Fruit fly (Drosophila melanogaster) whole organism, embryonic: Measurements from ENCODE around the gene sxe2.

ENCODE experiments used
- C15 ChIP-seq: fragments of 200-800 bp; sonication (Bioruptor generic); IDR thresholded peaks from 3 replicates; pipeline ENCODE4 v1.3.6; 2022; ENCODE audit warnings: missing biosample characterization, missing genetic modification characterization
- CG10147 ChIP-seq: fragments of 200-800 bp; sonication (Bioruptor generic); optimal IDR thresholded peaks from 2 replicates; lab custom pipeline; 2019; ENCODE audit warnings: missing biosample characterization, mild to moderate bottlenecking, missing genetic modification characterization, moderate library complexity
- CG10274 ChIP-seq: fragments of 200-800 bp; sonication (Bioruptor generic); optimal IDR thresholded peaks from 3 replicates; lab custom pipeline; 2017; ENCODE audit warnings: missing biosample characterization, mild to moderate bottlenecking, missing genetic modification characterization
- CG10462 ChIP-seq: fragments of 200-800 bp; sonication (Bioruptor generic); optimal IDR thresholded peaks from 2 replicates; lab custom pipeline; 2016; ENCODE audit warnings: missing biosample characterization, missing genetic modification characterization
- CG15073 ChIP-seq: fragments of 200-800 bp; sonication (Bioruptor generic); optimal IDR thresholded peaks from 2 replicates; lab custom pipeline; 2016; ENCODE audit warnings: missing biosample characterization, missing genetic modification characterization
- CG15601 ChIP-seq: fragments of 200-800 bp; sonication (Bioruptor generic); optimal IDR thresholded peaks from 3 replicates; lab custom pipeline; 2019; ENCODE audit warnings: missing biosample characterization, mild to moderate bottlenecking, missing genetic modification characterization, moderate library complexity
- CG15696 ChIP-seq: fragments of 200-800 bp; sonication (Bioruptor generic); optimal IDR thresholded peaks from 2 replicates; lab custom pipeline; 2019; ENCODE audit warnings: missing biosample characterization, mild to moderate bottlenecking, missing genetic modification characterization, moderate library complexity
- CG31388 ChIP-seq: fragments of 200-800 bp; sonication (Bioruptor generic); optimal IDR thresholded peaks from 2 replicates; lab custom pipeline; 2016; ENCODE audit warnings: missing biosample characterization, missing genetic modification characterization
- CG3281 ChIP-seq: fragments of 200-800 bp; sonication (Bioruptor generic); optimal IDR thresholded peaks from 3 replicates; lab custom pipeline; 2017; ENCODE audit warnings: missing biosample characterization, mild to moderate bottlenecking, missing genetic modification characterization
- CG3407 ChIP-seq: fragments of 200-800 bp; sonication (Bioruptor generic); optimal IDR thresholded peaks from 2 replicates; lab custom pipeline; 2018; ENCODE audit warnings: missing biosample characterization, mild to moderate bottlenecking, missing genetic modification characterization
- CG34376 ChIP-seq: fragments of 200-800 bp; sonication (Bioruptor generic); optimal IDR thresholded peaks from 2 replicates; lab custom pipeline; 2018; ENCODE audit warnings: missing biosample characterization, mild to moderate bottlenecking, missing genetic modification characterization
- CG3838 ChIP-seq: fragments of 200-800 bp; sonication (Bioruptor generic); optimal IDR thresholded peaks from 3 replicates; lab custom pipeline; 2016; ENCODE audit warnings: missing biosample characterization, missing genetic modification characterization
- CG4282 ChIP-seq: fragments of 200-800 bp; sonication (Bioruptor generic); optimal IDR thresholded peaks from 2 replicates; lab custom pipeline; 2016; ENCODE audit warnings: missing biosample characterization, missing genetic modification characterization
- CG5180 ChIP-seq: fragments of 200-800 bp; sonication (Bioruptor generic); optimal IDR thresholded peaks from 3 replicates; lab custom pipeline; 2017; ENCODE audit warnings: missing biosample characterization, missing genetic modification characterization, mild to moderate bottlenecking, moderate library complexity, missing genetic modification reagents
- CG8089 ChIP-seq: fragments of 200-800 bp; sonication (Bioruptor generic); optimal IDR thresholded peaks from 3 replicates; lab custom pipeline; 2016; ENCODE audit warnings: missing biosample characterization, missing genetic modification characterization
- CG9437 ChIP-seq: fragments of 200-800 bp; sonication (Bioruptor generic); optimal IDR thresholded peaks from 2 replicates; lab custom pipeline; 2018; ENCODE audit warnings: missing biosample characterization, mild to moderate bottlenecking, missing genetic modification characterization
- CG9727 ChIP-seq: fragments of 200-800 bp; sonication (Bioruptor generic); optimal IDR thresholded peaks from 3 replicates; lab custom pipeline; 2017; ENCODE audit warnings: missing biosample characterization, mild to moderate bottlenecking, missing genetic modification characterization
- D ChIP-seq, 2 experiments: fragments of 200-800 bp in 1 of 2; fragments of >200 bp in 1 of 2; sonication (Bioruptor generic) in 1 of 2; optimal IDR thresholded peaks; 2 replicates in 1 of 2; 3 replicates in 1 of 2; lab custom pipeline; 2017; ENCODE audit warnings: mild to moderate bottlenecking in 1 of 2, missing biosample characterization in 1 of 2, missing genetic modification characterization in 1 of 2, missing genetic modification reagents in 1 of 2
- D19B ChIP-seq: fragments of 200-800 bp; sonication (Bioruptor generic); optimal IDR thresholded peaks from 2 replicates; lab custom pipeline; 2017; ENCODE audit warnings: missing biosample characterization, mild to moderate bottlenecking, missing genetic modification characterization
- E2f2 ChIP-seq: fragments of 200-800 bp; sonication (Bioruptor generic); IDR thresholded peaks from 2 replicates; pipeline ENCODE4 v1.3.6; 2022; ENCODE audit warnings: missing biosample characterization, missing genetic modification characterization
- Ets97D ChIP-seq: fragments of 200-800 bp; sonication (Bioruptor generic); optimal IDR thresholded peaks from 3 replicates; lab custom pipeline; 2016; ENCODE audit warnings: missing biosample characterization, missing genetic modification characterization
- Fer2 ChIP-seq: fragments of 200-800 bp; sonication (Bioruptor generic); optimal IDR thresholded peaks from 2 replicates; lab custom pipeline; 2018; ENCODE audit warnings: missing biosample characterization, mild to moderate bottlenecking, missing genetic modification characterization, moderate library complexity
- Gsc ChIP-seq: fragments of 200-800 bp; sonication (Bioruptor generic); IDR thresholded peaks from 2 replicates; pipeline ENCODE4 v1.3.6; 2022; ENCODE audit warnings: missing biosample characterization, missing genetic modification characterization
- Gug ChIP-seq: fragments of 200-800 bp; sonication (Bioruptor generic); IDR thresholded peaks from 4 replicates; pipeline ENCODE4 v1.3.6; 2022; ENCODE audit warnings: missing biosample characterization, missing genetic modification characterization
- Hmx ChIP-seq: fragments of 200-800 bp; sonication (Bioruptor generic); optimal IDR thresholded peaks from 2 replicates; lab custom pipeline; 2016; ENCODE audit warnings: missing biosample characterization, missing genetic modification characterization
- Hr39 ChIP-seq: fragments of >200 bp; optimal IDR thresholded peaks from 2 replicates; lab custom pipeline; 2017
- MESR4 ChIP-seq: fragments of 200-800 bp; sonication (Bioruptor generic); optimal IDR thresholded peaks from 2 replicates; lab custom pipeline; 2018; ENCODE audit warnings: missing biosample characterization, mild to moderate bottlenecking, missing genetic modification characterization, moderate library complexity
- Side ChIP-seq: fragments of 200-800 bp; sonication (Bioruptor generic); optimal IDR thresholded peaks from 2 replicates; lab custom pipeline; 2016; ENCODE audit warnings: missing biosample characterization, missing genetic modification characterization
- crp ChIP-seq, 2 experiments: fragments of 200-800 bp; sonication (Bioruptor generic); optimal IDR thresholded peaks; 2 replicates in 1 of 2; 3 replicates in 1 of 2; lab custom pipeline; 2017; ENCODE audit warnings: missing biosample characterization in 2 of 2, missing genetic modification characterization in 2 of 2, mild to moderate bottlenecking in 1 of 2, moderate library complexity in 1 of 2
- danr ChIP-seq: fragments of 200-800 bp; sonication (Bioruptor generic); IDR thresholded peaks from 2 replicates; pipeline ENCODE4 v1.3.6; 2022; ENCODE audit warnings: missing biosample characterization, missing genetic modification characterization
- dati ChIP-seq: fragments of 200-800 bp; sonication (Bioruptor generic); IDR thresholded peaks from 2 replicates; pipeline ENCODE4 v1.3.6; 2022; ENCODE audit warnings: missing biosample characterization, missing genetic modification characterization
- dmrt11E ChIP-seq: fragments of 200-800 bp; sonication (Bioruptor generic); optimal IDR thresholded peaks from 3 replicates; lab custom pipeline; 2018; ENCODE audit warnings: missing biosample characterization, mild to moderate bottlenecking, missing genetic modification characterization, moderate library complexity
- dmrt99B ChIP-seq: fragments of 200-800 bp; sonication (Bioruptor generic); optimal IDR thresholded peaks from 2 replicates; lab custom pipeline; 2018; ENCODE audit warnings: missing biosample characterization, mild to moderate bottlenecking, missing genetic modification characterization, moderate library complexity
- fd3F ChIP-seq: fragments of 200-800 bp; sonication (Bioruptor generic); optimal IDR thresholded peaks from 2 replicates; lab custom pipeline; 2018; ENCODE audit warnings: missing biosample characterization, mild to moderate bottlenecking, missing genetic modification characterization, moderate library complexity
- gce ChIP-seq: fragments of 200-800 bp; sonication (Bioruptor generic); IDR thresholded peaks from 3 replicates; pipeline ENCODE4 v1.3.6; 2022; ENCODE audit warnings: missing biosample characterization, missing genetic modification characterization
- gsb-n ChIP-seq: fragments of 200-800 bp; sonication (Bioruptor generic); optimal IDR thresholded peaks from 3 replicates; lab custom pipeline; 2018; ENCODE audit warnings: missing biosample characterization, mild to moderate bottlenecking, missing genetic modification characterization
- inv ChIP-seq: fragments of 200-800 bp; sonication (Bioruptor generic); IDR thresholded peaks from 2 replicates; pipeline ENCODE4 v1.3.6; 2022; ENCODE audit warnings: missing biosample characterization, missing genetic modification characterization; ENCODE audit not compliant: partially characterized antibody
- peb ChIP-seq: fragments of 200-800 bp; sonication (Bioruptor generic); IDR thresholded peaks from 2 replicates; pipeline ENCODE4 v1.3.6; 2022; ENCODE audit warnings: missing biosample characterization, missing genetic modification characterization
- pros ChIP-seq: fragments of 200-800 bp; sonication (Bioruptor generic); optimal IDR thresholded peaks from 3 replicates; lab custom pipeline; 2019; ENCODE audit warnings: missing biosample characterization, mild to moderate bottlenecking, missing genetic modification characterization, moderate library complexity
- row ChIP-seq: fragments of 200-800 bp; sonication (Bioruptor generic); IDR thresholded peaks from 3 replicates; pipeline ENCODE4 v1.3.6; 2022; ENCODE audit warnings: missing biosample characterization, missing genetic modification characterization
- sc ChIP-seq, 3 experiments: fragments of >200 bp in 2 of 3; fragments of 200-800 bp in 1 of 3; sonication (Bioruptor generic) in 1 of 3; optimal IDR thresholded peaks; 2 replicates in 2 of 3; 3 replicates in 1 of 3; lab custom pipeline; 2017; ENCODE audit warnings: mild to moderate bottlenecking in 1 of 3, missing biosample characterization in 1 of 3, missing genetic modification characterization in 1 of 3, missing genetic modification reagents in 1 of 3
- scrt ChIP-seq: fragments of 200-800 bp; sonication (Bioruptor generic); optimal IDR thresholded peaks from 2 replicates; lab custom pipeline; 2018; ENCODE audit warnings: missing biosample characterization, mild to moderate bottlenecking, missing genetic modification characterization, moderate library complexity
- sim ChIP-seq: fragments of 200-800 bp; sonication (Bioruptor generic); IDR thresholded peaks from 2 replicates; pipeline ENCODE4 v1.3.6; 2022; ENCODE audit warnings: missing biosample characterization, missing genetic modification characterization
- sug ChIP-seq: fragments of 200-800 bp; optimal IDR thresholded peaks from 2 replicates; lab custom pipeline; 2019; ENCODE audit warnings: missing biosample characterization, mild to moderate bottlenecking, missing genetic modification characterization, moderate library complexity
- tin ChIP-seq: fragments of 200-800 bp; sonication (Bioruptor generic); optimal IDR thresholded peaks from 3 replicates; lab custom pipeline; 2016; ENCODE audit warnings: missing biosample characterization, missing genetic modification characterization
- tna ChIP-seq: fragments of 200-800 bp; sonication (Bioruptor generic); IDR thresholded peaks from 2 replicates; pipeline ENCODE4 v1.3.6; 2022; ENCODE audit warnings: missing biosample characterization, missing genetic modification characterization; ENCODE audit not compliant: partially characterized antibody
- trh ChIP-seq: fragments of 200-800 bp; sonication (Bioruptor generic); optimal IDR thresholded peaks from 2 replicates; lab custom pipeline; 2016; ENCODE audit warnings: missing biosample characterization, missing genetic modification characterization
- zfh2 ChIP-seq: fragments of 200-800 bp; sonication (Bioruptor generic); optimal IDR thresholded peaks from 2 replicates; lab custom pipeline; 2016; ENCODE audit warnings: missing biosample characterization, missing genetic modification characterization

sxe2 gene

DNA sequence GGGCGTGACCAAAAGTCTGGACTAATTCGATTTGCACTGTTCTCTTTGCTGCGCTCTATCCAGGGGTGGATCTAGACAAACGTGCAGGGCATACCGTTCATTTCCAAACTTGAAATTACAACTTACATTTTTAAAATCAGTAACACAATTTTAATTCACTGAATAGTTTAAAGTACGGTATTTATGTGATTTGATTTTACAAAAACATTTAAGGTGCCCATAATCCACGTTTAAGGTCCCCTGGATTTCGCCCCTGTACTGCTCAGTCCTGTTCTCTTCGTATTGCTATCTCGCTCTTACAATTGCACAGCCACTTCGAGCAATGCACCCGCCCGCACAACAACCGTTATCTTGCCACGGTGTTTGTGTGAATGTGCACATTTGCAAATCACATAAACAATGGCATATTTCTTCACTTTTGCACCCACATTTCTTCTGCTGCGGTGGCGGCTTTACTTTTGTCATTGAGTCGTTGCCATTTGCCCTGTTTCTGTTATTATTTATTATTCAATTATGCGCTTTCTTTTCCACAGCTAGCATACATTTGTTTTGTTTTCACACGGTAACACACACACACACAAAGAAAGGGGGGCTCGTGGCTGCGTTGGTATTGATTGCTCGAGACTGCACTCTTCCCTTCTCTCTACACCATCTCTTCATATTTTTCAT is 14.1 kb downstream of the sxe2 start (continued):
- TF ChIP-seq dati (GFP tag; lab: Robert Waterston, UW) (peak; percentile 65; the same call in 1 of the 2 replicates), CG3407 (peak; percentile 56), Ets97D (peak; percentile 44), CG9437 (GFP tag; lab: Kevin White, UChicago) (no peak), sug (tag; lab: Kevin White, UChicago) (no peak), CG3838 (GFP tag; lab: Kevin White, UChicago) (no peak), Gug (GFP tag; lab: Robert Waterston, UW) (peak; percentile 75), CG15601 (tag; lab: Kevin White, UChicago) (peak; percentile 70), CG4282 (GFP tag; lab: Kevin White, UChicago) (peak; percentile 1), tna (GFP tag; lab: Robert Waterston, UW) (no peak), dmrt99B (peak; percentile 85), tin (peak; percentile 80), CG15073 (GFP tag; lab: Kevin White, UChicago) (no peak), D19B (GFP tag; lab: Kevin White, UChicago) (no peak), CG15696 (peak; percentile 90), sc (optimal IDR thresholded peaks at IDR 0.05; lab: Kevin White, UChicago) (no peak), sc (GFP tag; optimal IDR thresholded peaks at IDR 0.05; lab: Kevin White, UChicago) (peak; percentile 58), CG10147 (GFP tag; lab: Kevin White, UChicago) (peak; percentile 38), pros (GFP tag; lab: Kevin White, UChicago) (no peak), row (peak; percentile 89), zfh2 (GFP tag; lab: Kevin White, UChicago) (peak; percentile 31), peb (peak; percentile 84), CG3281 (GFP tag; lab: Kevin White, UChicago) (peak; percentile 32), CG10462 (GFP tag; lab: Kevin White, UChicago) (peak; percentile 60), Fer2 (peak; percentile 30), crp (GFP tag; optimal IDR thresholded peaks at IDR 0.05; lab: Kevin White, UChicago) (no peak), Gsc (GFP tag; lab: Robert Waterston, UW) (no peak), CG31388 (GFP tag; lab: Kevin White, UChicago) (peak; percentile 58), CG10274 (GFP tag; lab: Kevin White, UChicago) (peak; percentile 31), D (optimal IDR thresholded peaks at IDR 0.05; lab: Kevin White, UChicago) (no peak), D (GFP tag; optimal IDR thresholded peaks at IDR 0.05; lab: Kevin White, UChicago) (peak; percentile 76), inv (GFP tag; lab: Robert Waterston, UW) (peak; percentile 32; the same call in 1 of the 2 replicates), CG34376 (GFP tag; lab: Kevin White, UChicago) (no peak), sim (GFP tag; lab: Robert Waterston, UW) (no peak), CG8089 (GFP tag; lab: Kevin White, UChicago) (peak; percentile 37), fd3F (GFP tag; lab: Kevin White, UChicago) (peak; percentile 45), gsb-n (tag; lab: Kevin White, UChicago) (peak; percentile 87), trh (GFP tag; lab: Kevin White, UChicago) (peak; percentile 32), CG9727 (GFP tag; lab: Kevin White, UChicago) (peak; percentile 83), dmrt11E (tag; lab: Kevin White, UChicago) (peak; percentile 94), Side (GFP tag; lab: Kevin White, UChicago) (peak; percentile 73), scrt (GFP tag; lab: Kevin White, UChicago) (peak; percentile 32), danr (GFP tag; lab: Robert Waterston, UW) (peak; percentile 65; the same call in 1 of the 2 replicates), MESR4 (no peak), Hr39 (lab: Kevin White, UChicago) (no peak), CG5180 (peak; percentile 33), E2f2 (GFP tag; lab: Robert Waterston, UW) (0 out of 2 replicates have a peak, but pooled peaks have one; percentile 47), C15 (GFP tag; lab: Robert Waterston, UW) (no peak), Hmx (GFP tag; lab: Kevin White, UChicago) (no peak), gce (peak; percentile 58; the same call in 1 of the 3 replicates)
